Worm (Caenorhabditis elegans) whole organism, L4 larva: ENCODE data around the gene tag-293.
"Not testable (repeated sequence)": the region's sequence is repeated elsewhere in the genome, so short reads cannot be mapped to it uniquely, and the experiment has no call there.

Experiments used
- F49E8.2 ChIP-seq: sonication (generic microtip); optimal IDR thresholded peaks from 2 replicates; lab custom pipeline; 2016; ENCODE audit warnings: missing compliant biosample characterization, mild to moderate bottlenecking, missing genetic modification characterization, borderline replicate concordance
- Y5F2A.4 ChIP-seq: fragments of 200-800 bp; sonication (Bioruptor generic); optimal IDR thresholded peaks from 2 replicates; lab custom pipeline; 2018; ENCODE audit warnings: mild to moderate bottlenecking, missing genetic modification characterization, missing compliant biosample characterization
- ZK546.5 ChIP-seq, 2 experiments: sonication (generic microtip); optimal IDR thresholded peaks; 2 replicates each; lab custom pipeline; 2017; ENCODE audit warnings: missing biosample characterization in 2 of 2, missing genetic modification characterization in 2 of 2
- aha-1 ChIP-seq: fragments of 150-350 bp; peaks from one replicate; lab custom pipeline; 2014; ENCODE audit warnings: missing biosample characterization, missing genetic modification characterization
- ceh-20 ChIP-seq: fragments of 200-800 bp; sonication (Bioruptor generic); IDR thresholded peaks from 2 replicates; pipeline ENCODE4 v1.3.6; 2022; ENCODE audit warnings: missing genetic modification reagents, missing genetic modification characterization, missing compliant biosample characterization
- ceh-28 ChIP-seq: fragments of 150-350 bp; optimal IDR thresholded peaks from 2 replicates; lab custom pipeline; 2014; ENCODE audit warnings: missing biosample characterization, missing genetic modification reagents, missing genetic modification characterization
- ceh-32 ChIP-seq: sonication (generic microtip); optimal IDR thresholded peaks from 2 replicates; lab custom pipeline; 2016; ENCODE audit warnings: mild to moderate bottlenecking, missing genetic modification characterization, missing compliant biosample characterization; ENCODE audit not compliant: poor library complexity
- ceh-44 ChIP-seq: fragments of 200-800 bp; sonication (Bioruptor generic); IDR thresholded peaks from 2 replicates; pipeline ENCODE4 v1.3.6; 2022; ENCODE audit warnings: missing genetic modification reagents, missing genetic modification characterization, missing compliant biosample characterization
- daf-16 ChIP-seq, 3 experiments: sonication (generic microtip); optimal IDR thresholded peaks; 2 replicates each; lab custom pipeline; 2016 to 2017; ENCODE audit warnings: missing genetic modification characterization in 3 of 3, missing genetic modification reagents in 3 of 3, mild to moderate bottlenecking in 2 of 3, missing compliant biosample characterization in 2 of 3, missing biosample characterization in 1 of 3, moderate library complexity in 1 of 3
- hif-1 ChIP-seq, 2 experiments: sonication (generic microtip); optimal IDR thresholded peaks; 2 replicates each; lab custom pipeline; 2016 to 2017; ENCODE audit warnings: missing compliant biosample characterization in 2 of 2, missing genetic modification characterization in 2 of 2, missing genetic modification reagents in 2 of 2, missing genotype in 2 of 2, mild to moderate bottlenecking in 1 of 2
- lim-7 ChIP-seq: fragments of 200-800 bp; sonication (Bioruptor generic); IDR thresholded peaks from 2 replicates; pipeline ENCODE4 v1.3.6; 2022; ENCODE audit warnings: missing genetic modification characterization, missing compliant biosample characterization
- lir-3 ChIP-seq: sonication (generic microtip); optimal IDR thresholded peaks from 2 replicates; lab custom pipeline; 2016; ENCODE audit warnings: mild to moderate bottlenecking, missing genetic modification characterization, missing compliant biosample characterization
- mdl-1 ChIP-seq, 2 experiments: fragments of 150-350 bp in 1 of 2; sonication (generic microtip) in 1 of 2; optimal IDR thresholded peaks; 2 replicates each; lab custom pipeline; 2014 to 2017; ENCODE audit warnings: missing biosample characterization in 2 of 2, missing genetic modification characterization in 2 of 2
- mes-2 ChIP-seq: sonication (generic microtip); optimal IDR thresholded peaks from 2 replicates; lab custom pipeline; 2016; ENCODE audit warnings: missing genotype, mild to moderate bottlenecking, missing genetic modification characterization, missing compliant biosample characterization; ENCODE audit not compliant: poor library complexity, severe bottlenecking
- mxl-3 ChIP-seq: fragments of 200-800 bp; sonication (Bioruptor generic); optimal IDR thresholded peaks from 2 replicates; lab custom pipeline; 2018; ENCODE audit warnings: mild to moderate bottlenecking, missing genetic modification characterization, missing compliant biosample characterization
- nhr-10 ChIP-seq: fragments of 150-350 bp; optimal IDR thresholded peaks from 2 replicates; lab custom pipeline; 2014; ENCODE audit warnings: missing biosample characterization, missing genetic modification characterization
- nhr-237 ChIP-seq: sonication (generic microtip); optimal IDR thresholded peaks from 2 replicates; lab custom pipeline; 2017; ENCODE audit warnings: missing biosample characterization, missing genetic modification characterization
- nhr-76 ChIP-seq: fragments of 150-350 bp; optimal IDR thresholded peaks from 2 replicates; lab custom pipeline; 2014; ENCODE audit warnings: missing biosample characterization, missing genetic modification characterization
- php-3 ChIP-seq: fragments of 200-800 bp; sonication (Bioruptor generic); IDR thresholded peaks from 2 replicates; pipeline ENCODE4 v1.3.6; 2022; ENCODE audit warnings: missing genetic modification reagents, missing genetic modification characterization, missing compliant biosample characterization
- pqm-1 ChIP-seq: sonication (generic microtip); optimal IDR thresholded peaks from 2 replicates; lab custom pipeline; 2017; ENCODE audit warnings: missing biosample characterization, missing genetic modification characterization
- rbr-2 ChIP-seq: sonication (generic microtip); optimal IDR thresholded peaks from 2 replicates; lab custom pipeline; 2016; ENCODE audit warnings: missing genotype, missing genetic modification characterization, missing compliant biosample characterization
- set-16 ChIP-seq: fragments of 200-800 bp; sonication (Bioruptor generic); IDR thresholded peaks from 2 replicates; pipeline ENCODE4 v1.3.6; 2022; ENCODE audit warnings: missing genetic modification reagents, missing genetic modification characterization, missing compliant biosample characterization
- snpc-1.2 ChIP-seq: fragments of 200-800 bp; sonication (Bioruptor generic); IDR thresholded peaks from 2 replicates; pipeline ENCODE4 v1.3.6; 2022; ENCODE audit warnings: missing genetic modification reagents, missing genetic modification characterization, missing compliant biosample characterization
- snpc-4 ChIP-seq: fragments of 150-350 bp; optimal IDR thresholded peaks from 2 replicates; lab custom pipeline; 2014; ENCODE audit warnings: missing biosample characterization, missing genetic modification characterization
- spr-1 ChIP-seq: sonication (generic microtip); optimal IDR thresholded peaks from 2 replicates; lab custom pipeline; 2016; ENCODE audit warnings: mild to moderate bottlenecking, missing genetic modification characterization, missing compliant biosample characterization
- unc-62 ChIP-seq, 3 experiments: fragments of 150-350 bp in 1 of 3; sonication (generic microtip); optimal IDR thresholded peaks in 2 of 3; peaks in 1 of 3; 1 replicate in 1 of 3; 2 replicates in 2 of 3; lab custom pipeline; 2014 to 2017; ENCODE audit warnings: missing biosample characterization in 3 of 3, missing genetic modification characterization in 3 of 3, missing genetic modification reagents in 3 of 3, missing genotype in 1 of 3
- vab-7 ChIP-seq: fragments of 200-800 bp; sonication (Bioruptor generic); IDR thresholded peaks from 2 replicates; pipeline ENCODE4 v1.3.6; 2022; ENCODE audit warnings: missing genetic modification reagents, missing genetic modification characterization, missing compliant biosample characterization

Gene tag-293

ce11 chrV:7356684-7357083 lies 1.3 kb upstream of the tag-293 start, which contains the start of gene C03G6.21:
TSS of gene C03G6.21 (minus strand) at chrV:7356784.
- no peak for TF ChIP-seq vab-7 (GFP tag; lab: Robert Waterston, UW)
- no peak for TF ChIP-seq ceh-20 (GFP tag; lab: Robert Waterston, UW)
- no peak for TF ChIP-seq ceh-28 (tag; lab: Kevin White, UChicago)
- TF ChIP-seq mxl-3 (GFP tag; lab: Kevin White, UChicago), result no peak
- TF ChIP-seq Y5F2A.4 (GFP tag; lab: Kevin White, UChicago), result no peak
- TF ChIP-seq snpc-4 (tag; lab: Kevin White, UChicago), result no peak
- TF ChIP-seq lim-7 (GFP tag; lab: Robert Waterston, UW), result no peak
- TF ChIP-seq ceh-44 (GFP tag; lab: Robert Waterston, UW), result no peak
- no peak for TF ChIP-seq spr-1 (tag; lab: Kevin White, UChicago)
- no peak for TF ChIP-seq unc-62 (GFP tag; optimal IDR thresholded peaks at IDR 0.05 in 1 of 2; lab: Kevin White, UChicago)
- no peak for TF ChIP-seq unc-62 (tag; optimal IDR thresholded peaks at IDR 0.05; lab: Kevin White, UChicago)
- no peak for TF ChIP-seq nhr-237
- no peak for TF ChIP-seq php-3
- TF ChIP-seq ZK546.5 (tag; optimal IDR thresholded peaks at IDR 0.05; lab: Kevin White, UChicago), result no peak
- TF ChIP-seq mdl-1 (tag; optimal IDR thresholded peaks at IDR 0.05; lab: Kevin White, UChicago), result no peak

ce11 chrV:7353602-7354001 lies 1.8 kb downstream of the tag-293 start:
- TF ChIP-seq mes-2 (tag; lab: Kevin White, UChicago), result no peak
- TF ChIP-seq ceh-32, result no peak
- peak in 1 of 2 experiments; percentile 92 for TF ChIP-seq unc-62 (GFP tag; optimal IDR thresholded peaks at IDR 0.05 in 1 of 2; lab: Kevin White, UChicago)
- no peak for TF ChIP-seq unc-62 (tag; optimal IDR thresholded peaks at IDR 0.05; lab: Kevin White, UChicago)
- no peak for TF ChIP-seq rbr-2 (tag; lab: Kevin White, UChicago)

- TF ChIP-seq aha-1 (tag; lab: Kevin White, UChicago) (peak; percentile 92), F49E8.2 (no peak)
Observed at ce11 chrV:7352186-7353053, 2.9 kb downstream of the tag-293 start, which contains the start of the genes srh-231 and srh-275. TSS of gene srh-231 (minus strand) at chrV:7352236. TSS of gene srh-275 (plus strand) at chrV:7353003.

ce11 chrV:7349541-7349940 lies 5.8 kb downstream of the tag-293 start, which contains the start of gene nhr-149:
TSS of gene nhr-149 (minus strand) at chrV:7349641.
- TF ChIP-seq set-16 (GFP tag; lab: Robert Waterston, UW), result no peak
- TF ChIP-seq ZK546.5 (tag; optimal IDR thresholded peaks at IDR 0.05; lab: Kevin White, UChicago), result no peak
- TF ChIP-seq nhr-10 (tag; lab: Kevin White, UChicago), result no peak
- no peak for TF ChIP-seq pqm-1 (tag; lab: Kevin White, UChicago)
- TF ChIP-seq hif-1 (tag; optimal IDR thresholded peaks at IDR 0.05; lab: Kevin White, UChicago), result no peak

- TF ChIP-seq daf-16 (GFP tag; optimal IDR thresholded peaks at IDR 0.05; lab: Kevin White, UChicago); daf-16 (tag; optimal IDR thresholded peaks at IDR 0.05; lab: Kevin White, UChicago); snpc-1.2 (GFP tag; lab: Robert Waterston, UW); lir-3 (tag; lab: Kevin White, UChicago): not testable (repeated sequence)
Observed at ce11 chrV:7345494-7345893, 9.9 kb downstream of the tag-293 start, which contains the start of gene nhr-147. TSS of gene nhr-147 (plus strand) at chrV:7345794.

- TF ChIP-seq unc-62 (GFP tag; optimal IDR thresholded peaks at IDR 0.05 in 1 of 2; lab: Kevin White, UChicago) (peak in 1 of 2 experiments; percentile 62), unc-62 (tag; optimal IDR thresholded peaks at IDR 0.05; lab: Kevin White, UChicago) (no peak), nhr-76 (tag; lab: Kevin White, UChicago) (no peak)
- TF ChIP-seq, all 104 proteins: peak for 1
Observed at ce11 chrV:7343522-7343921, 11.8 kb downstream of the tag-293 start, which contains the start of gene srh-244. TSS of gene srh-244 (plus strand) at chrV:7343822.
